Fruit fly (Drosophila melanogaster) whole organism, prepupa: Measurements from ENCODE around the gene CG17477.

Experiments used
- CG8119 ChIP-seq: fragments of 200-800 bp; sonication (Bioruptor generic); IDR thresholded peaks from 3 replicates; pipeline ENCODE4 v1.3.6; 2022; ENCODE audit warnings: missing biosample characterization, missing genetic modification characterization
- Ets21C ChIP-seq: fragments of 200-800 bp; sonication (Bioruptor generic); optimal IDR thresholded peaks from 3 replicates; lab custom pipeline; 2016; ENCODE audit warnings: missing biosample characterization, missing genetic modification characterization
- Ets96B ChIP-seq: fragments of 200-800 bp; optimal IDR thresholded peaks from 2 replicates; lab custom pipeline; 2019; ENCODE audit warnings: missing biosample characterization, mild to moderate bottlenecking, missing genetic modification characterization, moderate library complexity
- spab ChIP-seq: fragments of 200-800 bp; sonication (Bioruptor generic); optimal IDR thresholded peaks from 2 replicates; lab custom pipeline; 2017; ENCODE audit warnings: missing biosample characterization, mild to moderate bottlenecking, missing genetic modification characterization, missing genetic modification reagents

- TF ChIP-seq CG8119 (GFP tag; lab: Robert Waterston, UW) (no peak), Ets21C (GFP tag; lab: Kevin White, UChicago) (no peak), Ets96B (tag; lab: Kevin White, UChicago) (no peak), spab (GFP tag; lab: Kevin White, UChicago) (no peak)
These were observed 7.2 kb upstream of the CG17477 start, which contains the start of gene CG31267 for dm6 chr3R:17133897-17134296.
